Worm (Caenorhabditis elegans) whole organism, L4/young adult: ENCODE measurements around the gene nhr-4.

Source experiments
- W03F9.2 ChIP-seq: fragments of 150-350 bp; optimal IDR thresholded peaks from 2 replicates; lab custom pipeline; 2014; ENCODE audit warnings: missing biosample characterization, missing genetic modification characterization
- dao-5 ChIP-seq: sonication (generic microtip); optimal IDR thresholded peaks from 2 replicates; lab custom pipeline; 2016; ENCODE audit warnings: missing genotype, missing genetic modification characterization, moderate library complexity, missing compliant biosample characterization
- him-1 ChIP-seq: sonication (generic microtip); optimal IDR thresholded peaks from 2 replicates; lab custom pipeline; 2016; ENCODE audit warnings: missing genotype, missing genetic modification reagents, missing genetic modification characterization, missing compliant biosample characterization

- TF ChIP-seq him-1 (no peak), W03F9.2 (tag; lab: Kevin White, UChicago) (no peak), dao-5 (tag; lab: Kevin White, UChicago) (no peak)
These were observed 6.3 kb upstream of the nhr-4 start for ce11 chrIV:9872786-9873185.
